Fruit fly (Drosophila melanogaster) whole organism, embryonic: ENCODE data around the gene enc.
A peak's percentile ranks its signal among the peaks of the same experiment; 100 is the strongest.

ENCODE experiments used
- Atf6 ChIP-seq: fragments of 200-800 bp; sonication (Bioruptor generic); IDR thresholded peaks from 2 replicates; pipeline ENCODE4 v1.3.6; 2022; ENCODE audit warnings: missing biosample characterization, missing genetic modification characterization
- CG11560 ChIP-seq: fragments of 200-800 bp; sonication (Bioruptor generic); IDR thresholded peaks from 3 replicates; pipeline ENCODE4 v1.3.6; 2022; ENCODE audit warnings: missing biosample characterization, missing genetic modification characterization
- CG12391 ChIP-seq: fragments of 200-800 bp; sonication (Bioruptor generic); optimal IDR thresholded peaks from 3 replicates; lab custom pipeline; 2018; ENCODE audit warnings: missing biosample characterization, mild to moderate bottlenecking, missing genetic modification characterization, moderate library complexity
- CG13894 ChIP-seq: fragments of 200-800 bp; sonication (Bioruptor generic); optimal IDR thresholded peaks from 3 replicates; lab custom pipeline; 2018; ENCODE audit warnings: missing biosample characterization, mild to moderate bottlenecking, missing genetic modification characterization, moderate library complexity
- CG14014 ChIP-seq: fragments of 200-800 bp; sonication (Bioruptor generic); IDR thresholded peaks from 2 replicates; pipeline ENCODE4 v1.3.6; 2022; ENCODE audit warnings: missing biosample characterization, missing genetic modification characterization
- CG15073 ChIP-seq: fragments of 200-800 bp; sonication (Bioruptor generic); optimal IDR thresholded peaks from 2 replicates; lab custom pipeline; 2016; ENCODE audit warnings: missing biosample characterization, missing genetic modification characterization
- CG15479 ChIP-seq: fragments of 200-800 bp; sonication (Bioruptor generic); optimal IDR thresholded peaks from 3 replicates; lab custom pipeline; 2019; ENCODE audit warnings: missing biosample characterization, mild to moderate bottlenecking, missing genetic modification characterization, moderate library complexity
- CG18262 ChIP-seq: fragments of 200-800 bp; optimal IDR thresholded peaks from 3 replicates; lab custom pipeline; 2019; ENCODE audit warnings: missing biosample characterization, mild to moderate bottlenecking, missing genetic modification characterization, moderate library complexity
- CG2120 ChIP-seq: fragments of 200-800 bp; sonication (Bioruptor generic); optimal IDR thresholded peaks from 3 replicates; lab custom pipeline; 2016; ENCODE audit warnings: missing biosample characterization, missing genetic modification characterization
- CG34224 ChIP-seq: fragments of 200-800 bp; sonication (Bioruptor generic); IDR thresholded peaks from 3 replicates; pipeline ENCODE4 v1.3.6; 2022; ENCODE audit warnings: missing biosample characterization, missing genetic modification characterization; ENCODE audit not compliant: partially characterized antibody
- CG6175 ChIP-seq: fragments of 200-800 bp; sonication (Bioruptor generic); IDR thresholded peaks from 3 replicates; pipeline ENCODE4 v1.3.6; 2022; ENCODE audit warnings: missing biosample characterization, missing genetic modification characterization
- CG6689 ChIP-seq: fragments of 200-800 bp; sonication (Bioruptor generic); IDR thresholded peaks from 2 replicates; pipeline ENCODE4 v1.3.6; 2022; ENCODE audit warnings: missing biosample characterization, missing genetic modification characterization
- CG7839 ChIP-seq: fragments of 200-800 bp; sonication (Bioruptor generic); optimal IDR thresholded peaks from 3 replicates; lab custom pipeline; 2018; ENCODE audit warnings: missing biosample characterization, mild to moderate bottlenecking, missing genetic modification characterization, moderate library complexity
- CG7963 ChIP-seq: fragments of 200-800 bp; sonication (Bioruptor generic); IDR thresholded peaks from 3 replicates; pipeline ENCODE4 v1.3.6; 2022; ENCODE audit warnings: missing biosample characterization, missing genetic modification characterization; ENCODE audit not compliant: partially characterized antibody
- CG7987 ChIP-seq: fragments of 200-800 bp; sonication (Bioruptor generic); optimal IDR thresholded peaks from 2 replicates; lab custom pipeline; 2018; ENCODE audit warnings: missing biosample characterization, mild to moderate bottlenecking, missing genetic modification characterization, moderate library complexity
- CG8388 ChIP-seq: fragments of 200-800 bp; sonication (Bioruptor generic); optimal IDR thresholded peaks from 2 replicates; lab custom pipeline; 2019; ENCODE audit warnings: missing biosample characterization, mild to moderate bottlenecking, missing genetic modification characterization, moderate library complexity
- CG9727 ChIP-seq: fragments of 200-800 bp; sonication (Bioruptor generic); optimal IDR thresholded peaks from 3 replicates; lab custom pipeline; 2017; ENCODE audit warnings: missing biosample characterization, mild to moderate bottlenecking, missing genetic modification characterization
- D19B ChIP-seq: fragments of 200-800 bp; sonication (Bioruptor generic); optimal IDR thresholded peaks from 2 replicates; lab custom pipeline; 2017; ENCODE audit warnings: missing biosample characterization, mild to moderate bottlenecking, missing genetic modification characterization
- Dad ChIP-seq: fragments of 200-800 bp; sonication (Bioruptor generic); optimal IDR thresholded peaks from 3 replicates; lab custom pipeline; 2016; ENCODE audit warnings: missing biosample characterization, missing genetic modification characterization
- Ets97D ChIP-seq: fragments of 200-800 bp; sonication (Bioruptor generic); optimal IDR thresholded peaks from 3 replicates; lab custom pipeline; 2016; ENCODE audit warnings: missing biosample characterization, missing genetic modification characterization
- Fer1 ChIP-seq: fragments of 200-800 bp; sonication (Bioruptor generic); optimal IDR thresholded peaks from 2 replicates; lab custom pipeline; 2017; ENCODE audit warnings: missing biosample characterization, mild to moderate bottlenecking, missing genetic modification characterization
- Hand ChIP-seq: fragments of 200-800 bp; sonication (Bioruptor generic); optimal IDR thresholded peaks from 2 replicates; lab custom pipeline; 2017; ENCODE audit warnings: mild to moderate bottlenecking, missing biosample characterization, missing genetic modification reagents, missing genetic modification characterization
- Oaz ChIP-seq: fragments of 200-800 bp; sonication (Bioruptor generic); IDR thresholded peaks from 2 replicates; pipeline ENCODE4 v1.3.6; 2022; ENCODE audit warnings: missing biosample characterization, missing genetic modification characterization
- Ravus ChIP-seq: fragments of 200-800 bp; sonication (Bioruptor generic); IDR thresholded peaks from 2 replicates; pipeline ENCODE4 v1.3.6; 2022; ENCODE audit warnings: missing biosample characterization, missing genetic modification characterization
- Trl ChIP-seq, 3 experiments: fragments of >200 bp in 2 of 3; fragments of 200-800 bp in 1 of 3; sonication (Bioruptor generic) in 1 of 3; optimal IDR thresholded peaks; 2 replicates in 1 of 3; 3 replicates in 2 of 3; lab custom pipeline; 2016 to 2017; ENCODE audit warnings: missing biosample characterization in 1 of 3, missing genetic modification characterization in 1 of 3
- al ChIP-seq: fragments of 200-800 bp; sonication (Bioruptor generic); IDR thresholded peaks from 2 replicates; pipeline ENCODE4 v1.3.6; 2022; ENCODE audit warnings: missing biosample characterization, missing genetic modification characterization
- bab2 ChIP-seq: fragments of 200-800 bp; sonication (Bioruptor generic); optimal IDR thresholded peaks from 2 replicates; lab custom pipeline; 2016; ENCODE audit warnings: missing biosample characterization, missing genetic modification characterization
- btn ChIP-seq: fragments of 200-800 bp; sonication (Bioruptor generic); optimal IDR thresholded peaks from 2 replicates; lab custom pipeline; 2016; ENCODE audit warnings: missing biosample characterization, missing genetic modification characterization
- caup ChIP-seq: fragments of 200-800 bp; sonication (Bioruptor generic); optimal IDR thresholded peaks from 3 replicates; lab custom pipeline; 2017; ENCODE audit warnings: missing biosample characterization, mild to moderate bottlenecking, missing genetic modification characterization, moderate library complexity; ENCODE audit not compliant: severe bottlenecking
- chif ChIP-seq, 2 experiments: fragments of 200-800 bp; sonication (Bioruptor generic); optimal IDR thresholded peaks; 3 replicates each; lab custom pipeline; 2016; ENCODE audit warnings: missing biosample characterization in 2 of 2, missing genetic modification characterization in 2 of 2
- chm ChIP-seq: fragments of 200-800 bp; sonication (Bioruptor generic); IDR thresholded peaks from 2 replicates; pipeline ENCODE4 v1.3.6; 2022; ENCODE audit warnings: missing biosample characterization, missing genetic modification characterization
- corto ChIP-seq: fragments of 200-800 bp; sonication (Bioruptor generic); optimal IDR thresholded peaks from 2 replicates; lab custom pipeline; 2016; ENCODE audit warnings: missing biosample characterization, mild to moderate bottlenecking, missing genetic modification characterization, moderate library complexity
- crol ChIP-seq: fragments of 200-800 bp; sonication (Bioruptor generic); IDR thresholded peaks from 2 replicates; pipeline ENCODE4 v1.3.6; 2022; ENCODE audit warnings: missing biosample characterization, missing genetic modification characterization
- ham ChIP-seq: fragments of 200-800 bp; sonication (Bioruptor generic); IDR thresholded peaks from 2 replicates; pipeline ENCODE4 v1.3.6; 2022; ENCODE audit warnings: missing biosample characterization, missing genetic modification characterization
- klu ChIP-seq: fragments of 200-800 bp; sonication (Bioruptor generic); IDR thresholded peaks from 2 replicates; pipeline ENCODE4 v1.3.6; 2022; ENCODE audit warnings: missing biosample characterization, missing genetic modification characterization
- mirr ChIP-seq: fragments of 200-800 bp; sonication (Bioruptor generic); optimal IDR thresholded peaks from 3 replicates; lab custom pipeline; 2018; ENCODE audit warnings: missing biosample characterization, mild to moderate bottlenecking, missing genetic modification characterization
- otp ChIP-seq: fragments of 200-800 bp; sonication (Bioruptor generic); IDR thresholded peaks from 3 replicates; pipeline ENCODE4, ENCODE4 v1.3.6; 2022; ENCODE audit warnings: missing biosample characterization, missing genetic modification characterization
- pros ChIP-seq: fragments of 200-800 bp; sonication (Bioruptor generic); optimal IDR thresholded peaks from 3 replicates; lab custom pipeline; 2019; ENCODE audit warnings: missing biosample characterization, mild to moderate bottlenecking, missing genetic modification characterization, moderate library complexity
- sens ChIP-seq: fragments of 200-800 bp; sonication (Bioruptor generic); peaks from one replicate; lab custom pipeline; 2016; ENCODE audit warnings: missing biosample characterization, missing genetic modification characterization
- sisA ChIP-seq: fragments of 200-800 bp; sonication (Bioruptor generic); IDR thresholded peaks from 2 replicates; pipeline ENCODE4 v1.3.6; 2022; ENCODE audit warnings: missing biosample characterization, missing genetic modification characterization
- sna ChIP-seq: fragments of 200-800 bp; sonication (Bioruptor generic); IDR thresholded peaks from 2 replicates; pipeline ENCODE4 v1.3.6; 2022; ENCODE audit warnings: missing biosample characterization, missing genetic modification characterization; ENCODE audit not compliant: partially characterized antibody
- trh ChIP-seq: fragments of 200-800 bp; sonication (Bioruptor generic); optimal IDR thresholded peaks from 2 replicates; lab custom pipeline; 2016; ENCODE audit warnings: missing biosample characterization, missing genetic modification characterization
- tup ChIP-seq: fragments of 200-800 bp; sonication (Bioruptor generic); optimal IDR thresholded peaks from 2 replicates; lab custom pipeline; 2016; ENCODE audit warnings: missing biosample characterization, mild to moderate bottlenecking, missing genetic modification characterization, moderate library complexity

Gene enc

dm6 chr3L:3802677-3803076, 15.8 kb upstream of the enc start (continued):
- TF ChIP-seq caup (GFP tag; lab: Kevin White, UChicago) (peak; percentile 77), chif (GFP tag; optimal IDR thresholded peaks at IDR 0.05; lab: Kevin White, UChicago) (peak; percentile 58 to 67), bab2 (GFP tag; lab: Kevin White, UChicago) (peak; percentile 63), sisA (GFP tag; lab: Robert Waterston, UW) (peak; percentile 77), al (GFP tag; lab: Robert Waterston, UW) (peak; percentile 53; the same call in 1 of the 2 replicates), D19B (GFP tag; lab: Kevin White, UChicago) (peak; percentile 40), Dad (GFP tag; lab: Kevin White, UChicago) (peak; percentile 49), CG15479 (no peak), CG6175 (GFP tag; lab: Robert Waterston, UW) (peak; percentile 33; the same call in 1 of the 3 replicates), otp (GFP tag; lab: Robert Waterston, UW) (peak; percentile 64; the same call in 1 of the 3 replicates), crol (peak; percentile 31; the same call in 1 of the 2 replicates), CG6689 (GFP tag; lab: Robert Waterston, UW) (peak; percentile 81), pros (no peak), Trl (optimal IDR thresholded peaks at IDR 0.05; lab: Kevin White, UChicago) (no peak), Trl (GFP tag; optimal IDR thresholded peaks at IDR 0.05; lab: Kevin White, UChicago) (peak; percentile 53), Ravus (GFP tag; lab: Robert Waterston, UW) (peak; percentile 30), CG15073 (GFP tag; lab: Kevin White, UChicago) (no peak), ham (GFP tag; lab: Robert Waterston, UW) (no peak), CG2120 (peak; percentile 95), klu (GFP tag; lab: Robert Waterston, UW) (peak; percentile 66), mirr (GFP tag; lab: Kevin White, UChicago) (peak; percentile 34), CG8388 (GFP tag; lab: Kevin White, UChicago) (peak; percentile 36), CG14014 (GFP tag; lab: Robert Waterston, UW) (peak; percentile 88), CG18262 (tag; lab: Kevin White, UChicago) (peak; percentile 48), CG12391 (peak; percentile 78), corto (GFP tag; lab: Kevin White, UChicago) (no peak), CG7839 (tag; lab: Kevin White, UChicago) (peak; percentile 77), trh (GFP tag; lab: Kevin White, UChicago) (no peak), CG11560 (0 out of 3 replicates have a peak, but pooled peaks have one; percentile 45), CG34224 (GFP tag; lab: Robert Waterston, UW) (no peak), sna (GFP tag; lab: Robert Waterston, UW) (no peak), Oaz (GFP tag; lab: Robert Waterston, UW) (peak; percentile 65), tup (GFP tag; lab: Kevin White, UChicago) (peak; percentile 71), CG7987 (GFP tag; lab: Kevin White, UChicago) (no peak), Fer1 (GFP tag; lab: Kevin White, UChicago) (peak; percentile 86), sens (GFP tag; lab: Kevin White, UChicago) (peak; percentile 82), Atf6 (GFP tag; lab: Robert Waterston, UW) (peak; percentile 88), CG9727 (GFP tag; lab: Kevin White, UChicago) (peak; percentile 79), btn (GFP tag; lab: Kevin White, UChicago) (no peak), Hand (GFP tag; lab: Kevin White, UChicago) (peak; percentile 93), CG7963 (GFP tag; lab: Robert Waterston, UW) (no peak), chm (GFP tag; lab: Robert Waterston, UW) (peak; percentile 66; the same call in 1 of the 2 replicates), CG13894 (tag; lab: Kevin White, UChicago) (peak; percentile 90), Ets97D (GFP tag; lab: Kevin White, UChicago) (peak; percentile 13)
